Fruit fly (Drosophila melanogaster) whole organism, embryonic: ENCODE measurements around the gene CG11396.

Experiments used
- Abd-B ChIP-seq: fragments of 200-800 bp; sonication (Bioruptor generic); optimal IDR thresholded peaks from 2 replicates; lab custom pipeline; 2018; ENCODE audit warnings: missing biosample characterization, mild to moderate bottlenecking, missing genetic modification characterization, moderate library complexity
- Atf3 ChIP-seq: fragments of 200-800 bp; sonication (Bioruptor generic); optimal IDR thresholded peaks from 3 replicates; lab custom pipeline; 2016; ENCODE audit warnings: missing biosample characterization, missing genetic modification characterization
- CG10654 ChIP-seq: fragments of 200-800 bp; sonication (Bioruptor generic); optimal IDR thresholded peaks from 2 replicates; lab custom pipeline; 2016; ENCODE audit warnings: missing biosample characterization, missing genetic modification characterization
- CG11085 ChIP-seq: fragments of 200-800 bp; sonication (Bioruptor generic); IDR thresholded peaks from 2 replicates; pipeline ENCODE4 v1.3.6; 2022; ENCODE audit warnings: missing biosample characterization, missing genetic modification characterization
- CG11456 ChIP-seq: fragments of 200-800 bp; sonication (Bioruptor generic); IDR thresholded peaks from 3 replicates; pipeline ENCODE4 v1.3.6; 2022; ENCODE audit warnings: missing biosample characterization, missing genetic modification characterization
- CG11696 ChIP-seq: fragments of 200-800 bp; sonication (Bioruptor generic); IDR thresholded peaks from 2 replicates; pipeline ENCODE4 v1.3.6; 2022; ENCODE audit warnings: missing biosample characterization, missing genetic modification characterization
- CG12071 ChIP-seq: fragments of 200-800 bp; sonication (Bioruptor generic); optimal IDR thresholded peaks from 3 replicates; lab custom pipeline; 2018; ENCODE audit warnings: missing biosample characterization, mild to moderate bottlenecking, missing genetic modification characterization
- CG12299 ChIP-seq: fragments of 200-800 bp; sonication (Bioruptor generic); optimal IDR thresholded peaks from 2 replicates; lab custom pipeline; 2018; ENCODE audit warnings: missing biosample characterization, mild to moderate bottlenecking, missing genetic modification characterization
- CG1233 ChIP-seq: fragments of 200-800 bp; sonication (Bioruptor generic); optimal IDR thresholded peaks from 4 replicates; lab custom pipeline; 2018; ENCODE audit warnings: missing biosample characterization, mild to moderate bottlenecking, missing genetic modification characterization
- CG1529 ChIP-seq: fragments of 200-800 bp; sonication (Bioruptor generic); optimal IDR thresholded peaks from 3 replicates; lab custom pipeline; 2018; ENCODE audit warnings: missing biosample characterization, missing genetic modification characterization
- CG2116 ChIP-seq: fragments of 200-800 bp; sonication (Bioruptor generic); optimal IDR thresholded peaks from 3 replicates; lab custom pipeline; 2018; ENCODE audit warnings: missing biosample characterization, mild to moderate bottlenecking, missing genetic modification characterization
- CG2889 ChIP-seq: fragments of 200-800 bp; sonication (Bioruptor generic); IDR thresholded peaks from 3 replicates; pipeline ENCODE4 v1.3.6; 2022; ENCODE audit warnings: missing biosample characterization, missing genetic modification characterization
- CG34422 ChIP-seq: fragments of 200-800 bp; sonication (Bioruptor generic); IDR thresholded peaks from 3 replicates; pipeline ENCODE4 v1.3.6; 2022; ENCODE audit warnings: missing biosample characterization, missing genetic modification characterization
- CG42726 ChIP-seq: fragments of 200-800 bp; sonication (Bioruptor generic); IDR thresholded peaks from 2 replicates; pipeline ENCODE4 v1.3.6; 2022; ENCODE audit warnings: missing biosample characterization, missing genetic modification characterization; ENCODE audit not compliant: partially characterized antibody
- CG5180 ChIP-seq: fragments of 200-800 bp; sonication (Bioruptor generic); optimal IDR thresholded peaks from 3 replicates; lab custom pipeline; 2017; ENCODE audit warnings: missing biosample characterization, missing genetic modification characterization, mild to moderate bottlenecking, moderate library complexity, missing genetic modification reagents
- CG6254 ChIP-seq: fragments of 200-800 bp; sonication (Bioruptor generic); optimal IDR thresholded peaks from 3 replicates; lab custom pipeline; 2017; ENCODE audit warnings: mild to moderate bottlenecking, missing biosample characterization, missing genetic modification reagents, missing genetic modification characterization
- CG6689 ChIP-seq: fragments of 200-800 bp; sonication (Bioruptor generic); IDR thresholded peaks from 2 replicates; pipeline ENCODE4 v1.3.6; 2022; ENCODE audit warnings: missing biosample characterization, missing genetic modification characterization
- CG7745 ChIP-seq: fragments of 200-800 bp; sonication (Bioruptor generic); optimal IDR thresholded peaks from 2 replicates; lab custom pipeline; 2018; ENCODE audit warnings: missing biosample characterization, mild to moderate bottlenecking, missing genetic modification characterization, moderate library complexity
- CG7839 ChIP-seq: fragments of 200-800 bp; sonication (Bioruptor generic); optimal IDR thresholded peaks from 3 replicates; lab custom pipeline; 2018; ENCODE audit warnings: missing biosample characterization, mild to moderate bottlenecking, missing genetic modification characterization, moderate library complexity
- Doc2 ChIP-seq: fragments of 200-800 bp; sonication (Bioruptor generic); IDR thresholded peaks from 2 replicates; pipeline ENCODE4 v1.3.6; 2022; ENCODE audit warnings: missing biosample characterization, missing genetic modification characterization
- H15 ChIP-seq: fragments of 200-800 bp; sonication (Bioruptor generic); IDR thresholded peaks from 3 replicates; pipeline ENCODE4 v1.3.6; 2022; ENCODE audit warnings: missing biosample characterization, missing genetic modification characterization
- HLHmδ ChIP-seq: fragments of 200-800 bp; sonication (Bioruptor generic); optimal IDR thresholded peaks from 2 replicates; lab custom pipeline; 2018; ENCODE audit warnings: missing biosample characterization, mild to moderate bottlenecking, missing genetic modification characterization, moderate library complexity
- Hand ChIP-seq: fragments of 200-800 bp; sonication (Bioruptor generic); optimal IDR thresholded peaks from 2 replicates; lab custom pipeline; 2017; ENCODE audit warnings: mild to moderate bottlenecking, missing biosample characterization, missing genetic modification reagents, missing genetic modification characterization
- Hmr ChIP-seq: fragments of 200-800 bp; sonication (Bioruptor generic); optimal IDR thresholded peaks from 3 replicates; lab custom pipeline; 2017; ENCODE audit warnings: mild to moderate bottlenecking, missing biosample characterization, missing genetic modification reagents, missing genetic modification characterization
- Hmx ChIP-seq: fragments of 200-800 bp; sonication (Bioruptor generic); optimal IDR thresholded peaks from 2 replicates; lab custom pipeline; 2016; ENCODE audit warnings: missing biosample characterization, missing genetic modification characterization
- MTF-1 ChIP-seq: fragments of 200-800 bp; sonication (Bioruptor generic); optimal IDR thresholded peaks from 2 replicates; lab custom pipeline; 2018; ENCODE audit warnings: missing biosample characterization, mild to moderate bottlenecking, missing genetic modification characterization, borderline replicate concordance
- Nf-YC ChIP-seq: fragments of 200-800 bp; optimal IDR thresholded peaks from 3 replicates; lab custom pipeline; 2019; ENCODE audit warnings: missing biosample characterization, mild to moderate bottlenecking, missing genetic modification characterization, moderate library complexity
- Oli ChIP-seq: fragments of 200-800 bp; sonication (Bioruptor generic); optimal IDR thresholded peaks from 2 replicates; lab custom pipeline; 2018; ENCODE audit warnings: missing biosample characterization, mild to moderate bottlenecking, missing genetic modification characterization, moderate library complexity
- Optix ChIP-seq: fragments of 200-800 bp; sonication (Bioruptor generic); IDR thresholded peaks from 3 replicates; pipeline ENCODE4 v1.3.6; 2022; ENCODE audit warnings: missing biosample characterization, missing genetic modification characterization
- Ptx1 ChIP-seq: fragments of 200-800 bp; sonication (Bioruptor generic); IDR thresholded peaks from 2 replicates; pipeline ENCODE4 v1.3.6; 2022; ENCODE audit warnings: missing biosample characterization, missing genetic modification characterization
- Ravus ChIP-seq: fragments of 200-800 bp; sonication (Bioruptor generic); IDR thresholded peaks from 2 replicates; pipeline ENCODE4 v1.3.6; 2022; ENCODE audit warnings: missing biosample characterization, missing genetic modification characterization
- ase ChIP-seq: fragments of 200-800 bp; sonication (Bioruptor generic); IDR thresholded peaks from 3 replicates; pipeline ENCODE4 v1.3.6; 2022; ENCODE audit warnings: missing biosample characterization, missing genetic modification characterization
- cato ChIP-seq: fragments of 200-800 bp; sonication (Bioruptor generic); optimal IDR thresholded peaks from 2 replicates; lab custom pipeline; 2016; ENCODE audit warnings: missing biosample characterization, missing genetic modification characterization, borderline replicate concordance
- caup ChIP-seq: fragments of 200-800 bp; sonication (Bioruptor generic); optimal IDR thresholded peaks from 3 replicates; lab custom pipeline; 2017; ENCODE audit warnings: missing biosample characterization, mild to moderate bottlenecking, missing genetic modification characterization, moderate library complexity; ENCODE audit not compliant: severe bottlenecking
- dati ChIP-seq: fragments of 200-800 bp; sonication (Bioruptor generic); IDR thresholded peaks from 2 replicates; pipeline ENCODE4 v1.3.6; 2022; ENCODE audit warnings: missing biosample characterization, missing genetic modification characterization
- fd3F ChIP-seq: fragments of 200-800 bp; sonication (Bioruptor generic); optimal IDR thresholded peaks from 2 replicates; lab custom pipeline; 2018; ENCODE audit warnings: missing biosample characterization, mild to moderate bottlenecking, missing genetic modification characterization, moderate library complexity
- gcm ChIP-seq: fragments of 200-800 bp; sonication (Bioruptor generic); optimal IDR thresholded peaks from 2 replicates; lab custom pipeline; 2019; ENCODE audit warnings: missing biosample characterization, mild to moderate bottlenecking, missing genetic modification characterization, moderate library complexity
- klu ChIP-seq: fragments of 200-800 bp; sonication (Bioruptor generic); IDR thresholded peaks from 2 replicates; pipeline ENCODE4 v1.3.6; 2022; ENCODE audit warnings: missing biosample characterization, missing genetic modification characterization
- pan ChIP-seq, 4 experiments: fragments of >200 bp in 3 of 4; fragments of 200-800 bp in 1 of 4; sonication (Bioruptor generic) in 1 of 4; optimal IDR thresholded peaks in 3 of 4; IDR thresholded peaks in 1 of 4; 2 replicates each; pipeline versions ENCODE4 v1.3.6 to Lab custom; 2017 to 2022; ENCODE audit warnings: missing biosample characterization in 2 of 4, missing genetic modification characterization in 2 of 4, mixed read lengths in 1 of 4
- pfk ChIP-seq: fragments of 200-800 bp; sonication (Bioruptor generic); optimal IDR thresholded peaks from 2 replicates; lab custom pipeline; 2018; ENCODE audit warnings: missing biosample characterization, mild to moderate bottlenecking, missing genetic modification characterization, moderate library complexity
- pho ChIP-seq: fragments of 200-800 bp; sonication (Bioruptor generic); optimal IDR thresholded peaks from 2 replicates; lab custom pipeline; 2016; ENCODE audit warnings: missing biosample characterization, missing genetic modification characterization
- run ChIP-seq: fragments of 200-800 bp; sonication (Bioruptor generic); optimal IDR thresholded peaks from 3 replicates; lab custom pipeline; 2018; ENCODE audit warnings: missing biosample characterization, mild to moderate bottlenecking, missing genetic modification characterization
- sc ChIP-seq, 3 experiments: fragments of >200 bp in 2 of 3; fragments of 200-800 bp in 1 of 3; sonication (Bioruptor generic) in 1 of 3; optimal IDR thresholded peaks; 2 replicates in 2 of 3; 3 replicates in 1 of 3; lab custom pipeline; 2017; ENCODE audit warnings: mild to moderate bottlenecking in 1 of 3, missing biosample characterization in 1 of 3, missing genetic modification characterization in 1 of 3, missing genetic modification reagents in 1 of 3
- sens ChIP-seq: fragments of 200-800 bp; sonication (Bioruptor generic); peaks from one replicate; lab custom pipeline; 2016; ENCODE audit warnings: missing biosample characterization, missing genetic modification characterization
- sima ChIP-seq: fragments of 200-800 bp; sonication (Bioruptor generic); optimal IDR thresholded peaks from 2 replicates; lab custom pipeline; 2016; ENCODE audit warnings: missing biosample characterization, missing genetic modification characterization
- ttk ChIP-seq: fragments of 200-800 bp; sonication (Bioruptor generic); IDR thresholded peaks from 2 replicates; pipeline ENCODE4 v2.1.2; 2022; ENCODE audit warnings: missing biosample characterization, missing genetic modification characterization
- twi ChIP-seq: fragments of 200-800 bp; optimal IDR thresholded peaks from 2 replicates; lab custom pipeline; 2019; ENCODE audit warnings: missing biosample characterization, mild to moderate bottlenecking, missing genetic modification characterization, moderate library complexity
- unpg ChIP-seq: fragments of 200-800 bp; sonication (Bioruptor generic); optimal IDR thresholded peaks from 3 replicates; lab custom pipeline; 2018; ENCODE audit warnings: missing biosample characterization, mild to moderate bottlenecking, missing genetic modification characterization, moderate library complexity
- yki ChIP-seq: fragments of >200 bp; optimal IDR thresholded peaks from 3 replicates; lab custom pipeline; 2018

CG11396 gene

DNA sequence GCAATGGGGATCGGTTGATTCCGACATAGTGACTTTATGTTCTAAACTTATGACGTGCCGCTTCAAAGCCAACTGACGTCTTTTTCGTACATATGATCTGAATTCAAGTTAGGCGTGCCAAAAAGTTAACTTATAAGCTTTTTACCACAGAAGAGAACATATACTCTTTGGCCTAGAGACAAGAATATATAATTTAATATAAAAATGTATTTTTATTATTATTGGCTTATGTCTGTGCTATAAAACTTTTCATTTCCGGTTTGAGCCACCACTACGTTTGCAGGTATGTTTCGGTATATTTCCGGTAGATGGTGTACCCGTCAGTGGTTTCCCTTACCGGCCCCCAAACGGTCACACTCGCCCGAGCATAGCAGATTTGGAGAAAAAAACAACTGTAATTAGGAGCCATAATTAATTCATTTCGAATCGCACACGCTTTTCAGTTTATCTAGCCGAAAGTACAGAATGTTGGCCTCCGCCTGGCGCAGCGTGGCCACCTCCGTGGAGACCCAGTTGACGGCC, 10.4 kb upstream of the CG11396 start, which contains the start of the genes CG3698 and tzn (continued):
- TF ChIP-seq MTF-1 (GFP tag; lab: Kevin White, UChicago) (peak; percentile 98), CG10654 (GFP tag; lab: Kevin White, UChicago) (peak; percentile 95), sens (peak; percentile 92), CG7745 (tag; lab: Kevin White, UChicago) (no peak), CG1529 (GFP tag; lab: Kevin White, UChicago) (peak; percentile 88), twi (tag; lab: Kevin White, UChicago) (peak; percentile 84), Optix (GFP tag; lab: Robert Waterston, UW) (peak; percentile 90), unpg (GFP tag; lab: Kevin White, UChicago) (peak; percentile 93), CG34422 (GFP tag; lab: Robert Waterston, UW) (peak; percentile 95), CG12299 (peak; percentile 73), ttk (GFP tag; lab: Robert Waterston, UW) (peak; percentile 94), Atf3 (GFP tag; lab: Kevin White, UChicago) (peak; percentile 45), Abd-B (GFP tag; lab: Kevin White, UChicago) (peak; percentile 93), Hand (GFP tag; lab: Kevin White, UChicago) (peak; percentile 72), caup (peak; percentile 98), CG42726 (0 out of 2 replicates have a peak, but pooled peaks have one; percentile 7), yki (no peak), CG6254 (GFP tag; lab: Kevin White, UChicago) (no peak), pfk (peak; percentile 82), CG1233 (GFP tag; lab: Kevin White, UChicago) (peak; percentile 97), Ptx1 (GFP tag; lab: Robert Waterston, UW) (peak; percentile 91), CG5180 (GFP tag; lab: Kevin White, UChicago) (no peak), klu (peak; percentile 80), Nf-YC (peak; percentile 69), cato (GFP tag; lab: Kevin White, UChicago) (peak; percentile 91), pan (optimal IDR thresholded peaks at IDR 0.05; lab: Kevin White, UChicago) (no peak), pan (GFP tag; optimal IDR thresholded peaks at IDR 0.05 in 1 of 2, IDR thresholded peaks at IDR 0.05 in 1 of 2) (peak in 1 of 2 experiments; percentile 94), run (peak; percentile 60), CG7839 (tag; lab: Kevin White, UChicago) (no peak), sc (optimal IDR thresholded peaks at IDR 0.05; lab: Kevin White, UChicago) (no peak), sc (GFP tag; optimal IDR thresholded peaks at IDR 0.05; lab: Kevin White, UChicago) (peak; percentile 95), CG11696 (GFP tag; lab: Robert Waterston, UW) (peak; percentile 72), gcm (GFP tag; lab: Kevin White, UChicago) (peak; percentile 90), pho (GFP tag; lab: Kevin White, UChicago) (peak; percentile 77), Hmr (GFP tag; lab: Kevin White, UChicago) (peak; percentile 99), CG2889 (GFP tag; lab: Robert Waterston, UW) (peak; percentile 84), CG11085 (GFP tag; lab: Robert Waterston, UW) (peak; percentile 96), ase (GFP tag; lab: Robert Waterston, UW) (peak; percentile 95), Oli (tag; lab: Kevin White, UChicago) (peak; percentile 86), H15 (GFP tag; lab: Robert Waterston, UW) (peak; percentile 94), Doc2 (GFP tag; lab: Robert Waterston, UW) (peak; percentile 62; the same call in 1 of the 2 replicates), sima (peak; percentile 76), HLHmδ (GFP tag; lab: Kevin White, UChicago) (peak; percentile 92), Hmx (GFP tag; lab: Kevin White, UChicago) (no peak), dati (GFP tag; lab: Robert Waterston, UW) (peak; percentile 93), CG6689 (GFP tag; lab: Robert Waterston, UW) (peak; percentile 85), fd3F (GFP tag; lab: Kevin White, UChicago) (peak; percentile 89), CG11456 (GFP tag; lab: Robert Waterston, UW) (peak; percentile 98), CG12071 (peak; percentile 91), CG2116 (GFP tag; lab: Kevin White, UChicago) (peak; percentile 90), Ravus (GFP tag; lab: Robert Waterston, UW) (peak; percentile 75)
